Fruit fly (Drosophila melanogaster): ENCODE measurements around the gene CG13893.

The CG13893 gene

dm6 chr3L:627370-627769 is 23.6 kb upstream of the CG13893 start:
- no peak for TF ChIP-seq Pif1A (GFP tag; optimal IDR thresholded peaks at IDR 0.05)
- no peak for TF ChIP-seq EcR (GFP tag; optimal IDR thresholded peaks at IDR 0.05)
- no peak for TF ChIP-seq CG8301 (tag; optimal IDR thresholded peaks at IDR 0.05)
- TF ChIP-seq CG8159 (tag; optimal IDR thresholded peaks at IDR 0.05) = no peak
- TF ChIP-seq CG14655 (GFP tag; optimal IDR thresholded peaks at IDR 0.05) = no peak
- TF ChIP-seq Ets98B (GFP tag; IDR thresholded peaks at IDR 0.05) = no peak
- TF ChIP-seq fd96Ca (GFP tag; IDR thresholded peaks at IDR 0.05) = no peak
- TF ChIP-seq CG4496 (GFP tag; IDR thresholded peaks at IDR 0.05) = no peak
- TF ChIP-seq CG34367 (tag; optimal IDR thresholded peaks at IDR 0.05) = no peak
- no peak for TF ChIP-seq CG10348 (GFP tag; IDR thresholded peaks at IDR 0.05)
- TF ChIP-seq Pif1B (GFP tag; optimal IDR thresholded peaks at IDR 0.05) = no peak
- no peak for TF ChIP-seq Snoo (tag; optimal IDR thresholded peaks at IDR 0.05)
- TF ChIP-seq D1 (tag; optimal IDR thresholded peaks at IDR 0.05) = no peak
- no peak for TF ChIP-seq CG15710 (tag; optimal IDR thresholded peaks at IDR 0.05)
- no peak for TF ChIP-seq CG17806 (tag; optimal IDR thresholded peaks at IDR 0.05)
- no peak for TF ChIP-seq CG13204 (GFP tag; optimal IDR thresholded peaks at IDR 0.05)
- no peak for TF ChIP-seq CG9948 (tag; optimal IDR thresholded peaks at IDR 0.05)
- TF ChIP-seq CG12605 (GFP tag; IDR thresholded peaks at IDR 0.05) = no peak
- no peak for TF ChIP-seq CG32121 (GFP tag; IDR thresholded peaks at IDR 0.05)

- TF ChIP-seq CG17806 (tag; optimal IDR thresholded peaks at IDR 0.05) (peak; percentile 75), CG8301 (tag; optimal IDR thresholded peaks at IDR 0.05) (peak; percentile 76), Snoo (tag; optimal IDR thresholded peaks at IDR 0.05) (peak; percentile 66), CG10348 (GFP tag; IDR thresholded peaks at IDR 0.05) (0 out of 2 replicates have a peak, but pooled peaks have one; percentile 16), CG9948 (tag; optimal IDR thresholded peaks at IDR 0.05) (peak; percentile 48), CG8159 (tag; optimal IDR thresholded peaks at IDR 0.05) (peak; percentile 77), CG15710 (tag; optimal IDR thresholded peaks at IDR 0.05) (peak; percentile 80), D1 (tag; optimal IDR thresholded peaks at IDR 0.05) (no peak), fd96Ca (GFP tag; IDR thresholded peaks at IDR 0.05) (peak; percentile 84), gl (tag; optimal IDR thresholded peaks at IDR 0.05) (peak; percentile 93), CG13204 (GFP tag; optimal IDR thresholded peaks at IDR 0.05) (peak; percentile 82), CG34367 (tag; optimal IDR thresholded peaks at IDR 0.05) (peak; percentile 80), CG32121 (GFP tag; IDR thresholded peaks at IDR 0.05) (peak; percentile 87), Pif1A (GFP tag; optimal IDR thresholded peaks at IDR 0.05) (peak; percentile 84), Pif1B (GFP tag; optimal IDR thresholded peaks at IDR 0.05) (peak; percentile 84), CG4496 (GFP tag; IDR thresholded peaks at IDR 0.05) (peak; percentile 95), rn (GFP tag; IDR thresholded peaks at IDR 0.05) (peak; percentile 90), EcR (GFP tag; optimal IDR thresholded peaks at IDR 0.05) (peak; percentile 62), Ets98B (GFP tag; IDR thresholded peaks at IDR 0.05) (peak; percentile 87), CG14655 (GFP tag; optimal IDR thresholded peaks at IDR 0.05) (peak; percentile 83), CG12605 (GFP tag; IDR thresholded peaks at IDR 0.05) (peak; percentile 93)
Observed at dm6 chr3L:626498-627369, 22.9 kb upstream of the CG13893 start.

- TF ChIP-seq Ets98B (GFP tag; IDR thresholded peaks at IDR 0.05) (peak; percentile 59), CG15710 (tag; optimal IDR thresholded peaks at IDR 0.05) (no peak), Pif1A (GFP tag; optimal IDR thresholded peaks at IDR 0.05) (no peak), CG4496 (GFP tag; IDR thresholded peaks at IDR 0.05) (no peak), CG32121 (GFP tag; IDR thresholded peaks at IDR 0.05) (peak; percentile 59), rn (GFP tag; IDR thresholded peaks at IDR 0.05) (no peak), fd96Ca (GFP tag; IDR thresholded peaks at IDR 0.05) (0 out of 3 replicates have a peak, but pooled peaks have one; percentile 9), CG12605 (GFP tag; IDR thresholded peaks at IDR 0.05) (0 out of 2 replicates have a peak, but pooled peaks have one; percentile 46), gl (tag; optimal IDR thresholded peaks at IDR 0.05) (no peak)
Observed at dm6 chr3L:625899-626298, 22.1 kb upstream of the CG13893 start.

- no peak for TF ChIP-seq Snoo (tag; optimal IDR thresholded peaks at IDR 0.05)
- TF ChIP-seq Pif1B (GFP tag; optimal IDR thresholded peaks at IDR 0.05) = no peak
- TF ChIP-seq fd96Ca (GFP tag; IDR thresholded peaks at IDR 0.05) = 0 out of 3 replicates have a peak, but pooled peaks have one; percentile 21
- TF ChIP-seq CG4496 (GFP tag; IDR thresholded peaks at IDR 0.05) = no peak
Observed at dm6 chr3L:624203-624914, 20.6 kb upstream of the CG13893 start.

dm6 chr3L:623556-623955 is 19.7 kb upstream of the CG13893 start:
- TF ChIP-seq CG34367 (tag; optimal IDR thresholded peaks at IDR 0.05) (peak; percentile 28), Pif1A (GFP tag; optimal IDR thresholded peaks at IDR 0.05) (peak; percentile 61), rn (GFP tag; IDR thresholded peaks at IDR 0.05) (0 out of 2 replicates have a peak, but pooled peaks have one; percentile 25), gl (tag; optimal IDR thresholded peaks at IDR 0.05) (no peak), CG15710 (tag; optimal IDR thresholded peaks at IDR 0.05) (peak; percentile 43), CG13204 (GFP tag; optimal IDR thresholded peaks at IDR 0.05) (no peak), D1 (tag; optimal IDR thresholded peaks at IDR 0.05) (no peak), Ets98B (GFP tag; IDR thresholded peaks at IDR 0.05) (peak; percentile 60), CG8159 (tag; optimal IDR thresholded peaks at IDR 0.05) (peak; percentile 48), Pif1B (GFP tag; optimal IDR thresholded peaks at IDR 0.05) (peak; percentile 15), CG12605 (GFP tag; IDR thresholded peaks at IDR 0.05) (no peak), CG32121 (GFP tag; IDR thresholded peaks at IDR 0.05) (peak; percentile 71), CG8301 (tag; optimal IDR thresholded peaks at IDR 0.05) (peak; percentile 50), CG9948 (tag; optimal IDR thresholded peaks at IDR 0.05) (peak; percentile 60), Snoo (tag; optimal IDR thresholded peaks at IDR 0.05) (no peak), CG17806 (tag; optimal IDR thresholded peaks at IDR 0.05) (peak; percentile 59), CG10348 (GFP tag; IDR thresholded peaks at IDR 0.05) (no peak), fd96Ca (GFP tag; IDR thresholded peaks at IDR 0.05) (peak; percentile 62; the same call in 1 of the 3 replicates), EcR (GFP tag; optimal IDR thresholded peaks at IDR 0.05) (no peak), CG4496 (GFP tag; IDR thresholded peaks at IDR 0.05) (peak; percentile 80; the same call in 2 of the 3 replicates), CG14655 (GFP tag; optimal IDR thresholded peaks at IDR 0.05) (peak; percentile 63)
